Worm (Caenorhabditis elegans) whole organism, early embryonic: ENCODE data around the gene try-4.

Experiments
- B0310.2 ChIP-seq: sonication (generic microtip); optimal IDR thresholded peaks from 2 replicates; lab custom pipeline; 2016; ENCODE audit warnings: mild to moderate bottlenecking, missing genetic modification characterization, missing compliant biosample characterization
- F13C5.2 ChIP-seq: sonication (generic microtip); optimal IDR thresholded peaks from 2 replicates; lab custom pipeline; 2017; ENCODE audit warnings: mild to moderate bottlenecking, missing genetic modification characterization, inconsistent platforms, missing compliant biosample characterization
- ama-1 ChIP-seq: fragments of 150-350 bp; optimal IDR thresholded peaks from 2 replicates; lab custom pipeline; 2014
- ceh-13 ChIP-seq: fragments of 200-800 bp; sonication (Bioruptor generic); optimal IDR thresholded peaks from 2 replicates; lab custom pipeline; 2018; ENCODE audit warnings: mild to moderate bottlenecking, missing genetic modification characterization, missing compliant biosample characterization
- ceh-36 ChIP-seq: sonication (generic microtip); optimal IDR thresholded peaks from 2 replicates; lab custom pipeline; 2016; ENCODE audit warnings: missing genetic modification characterization, inconsistent platforms, missing compliant biosample characterization
- flt-1 ChIP-seq: fragments of 200-800 bp; sonication (Bioruptor generic); IDR thresholded peaks from 2 replicates; pipeline ENCODE4 v1.3.6; 2022; ENCODE audit warnings: missing genetic modification characterization, missing compliant biosample characterization
- hmbx-1 ChIP-seq: sonication (generic microtip); optimal IDR thresholded peaks from 2 replicates; lab custom pipeline; 2016; ENCODE audit warnings: mild to moderate bottlenecking, missing genetic modification characterization, missing compliant biosample characterization
- scrt-1 ChIP-seq: fragments of 200-800 bp; sonication (Bioruptor generic); IDR thresholded peaks from 2 replicates; pipeline ENCODE4 v1.3.6; 2022; ENCODE audit warnings: missing genetic modification characterization, missing compliant biosample characterization
- sea-1 ChIP-seq: fragments of 200-800 bp; sonication (Bioruptor generic); conservative IDR thresholded peaks from 2 replicates; pipeline ENCODE4 v1.3.6; 2022; ENCODE audit warnings: missing genetic modification characterization, missing compliant biosample characterization
- tbx-11 ChIP-seq: fragments of 200-800 bp; sonication (Bioruptor generic); IDR thresholded peaks from 2 replicates; pipeline ENCODE4 v1.3.6; 2022; ENCODE audit warnings: missing genetic modification characterization, missing compliant biosample characterization
- tbx-37 ChIP-seq: fragments of 200-800 bp; sonication (Bioruptor generic); conservative IDR thresholded peaks from 2 replicates; pipeline ENCODE4 v1.3.6; 2022; ENCODE audit warnings: missing genetic modification reagents, missing genetic modification characterization, missing compliant biosample characterization

DNA sequence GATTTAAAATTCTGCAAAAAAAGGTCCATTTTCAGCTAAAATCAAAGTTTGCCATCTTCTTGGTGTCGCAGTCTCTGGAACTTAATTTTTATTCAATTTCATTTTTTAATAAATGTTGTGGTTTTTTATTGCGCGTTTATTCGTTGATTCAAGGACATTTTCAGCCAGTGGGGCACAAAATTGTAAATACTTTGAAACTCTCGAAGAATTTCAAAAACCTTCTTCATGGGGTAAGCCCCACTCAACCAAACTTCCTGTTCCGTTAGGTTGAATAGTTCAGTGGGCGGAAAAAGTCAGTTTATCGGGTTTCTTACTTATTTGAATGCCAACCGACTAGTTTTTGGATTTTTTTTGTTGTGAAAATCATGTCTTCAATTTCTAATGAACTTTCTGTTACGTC is 49.2 kb upstream of the try-4 start, which contains the start of gene ttll-9:
- no peak for TF ChIP-seq ceh-13 (GFP tag; lab: Kevin White, UChicago)
- TF ChIP-seq tbx-11 (GFP tag; lab: Robert Waterston, UW): no peak
- no peak for TF ChIP-seq B0310.2 (tag; lab: Kevin White, UChicago)
- no peak for TF ChIP-seq tbx-37 (GFP tag; lab: Robert Waterston, UW)
- TF ChIP-seq sea-1 (GFP tag; lab: Robert Waterston, UW): no peak
- no peak for TF ChIP-seq flt-1 (GFP tag; lab: Robert Waterston, UW)
- TF ChIP-seq scrt-1: no peak
- no peak for TF ChIP-seq ama-1
- no peak for TF ChIP-seq F13C5.2 (tag; lab: Kevin White, UChicago)
- no peak for TF ChIP-seq hmbx-1 (tag; lab: Kevin White, UChicago)
- no peak for TF ChIP-seq ceh-36 (tag; lab: Kevin White, UChicago)
